Worm (Caenorhabditis elegans) whole organism, L4 larva: ENCODE results near the gene srx-3.

Experiments used
- D1046.2 ChIP-seq: fragments of 200-800 bp; sonication (Bioruptor generic); IDR thresholded peaks from 2 replicates; pipeline ENCODE4 v1.3.6; 2022; ENCODE audit warnings: missing genetic modification characterization, missing compliant biosample characterization
- F10B5.3 ChIP-seq: sonication (generic microtip); optimal IDR thresholded peaks from 2 replicates; lab custom pipeline; 2016; ENCODE audit warnings: mild to moderate bottlenecking, missing genetic modification characterization, missing compliant biosample characterization
- F44E2.7 ChIP-seq: fragments of 200-800 bp; sonication (Bioruptor generic); IDR thresholded peaks from 2 replicates; pipeline ENCODE4 v2.1.2; 2022; ENCODE audit warnings: missing genetic modification characterization, missing compliant biosample characterization
- Y105C5A.15 ChIP-seq: fragments of 200-800 bp; sonication (Bioruptor generic); IDR thresholded peaks from 2 replicates; pipeline ENCODE4 v1.3.6; 2022; ENCODE audit warnings: missing genetic modification characterization, missing compliant biosample characterization
- Y48G9A.11 ChIP-seq: fragments of 200-800 bp; sonication (Bioruptor generic); IDR thresholded peaks from 2 replicates; pipeline ENCODE4 v1.3.6; 2022; ENCODE audit warnings: missing genetic modification reagents, missing genetic modification characterization, missing compliant biosample characterization
- ZK337.2 ChIP-seq: fragments of 200-800 bp; sonication (Bioruptor generic); IDR thresholded peaks from 2 replicates; pipeline ENCODE4 v1.3.6; 2022; ENCODE audit warnings: missing genetic modification reagents, missing genetic modification characterization, missing compliant biosample characterization
- ZK546.5 ChIP-seq, 2 experiments: sonication (generic microtip); optimal IDR thresholded peaks; 2 replicates each; lab custom pipeline; 2017; ENCODE audit warnings: missing biosample characterization in 2 of 2, missing genetic modification characterization in 2 of 2
- aha-1 ChIP-seq: fragments of 150-350 bp; peaks from one replicate; lab custom pipeline; 2014; ENCODE audit warnings: missing biosample characterization, missing genetic modification characterization
- aly-2 ChIP-seq: sonication (generic microtip); optimal IDR thresholded peaks from 2 replicates; lab custom pipeline; 2018; ENCODE audit warnings: missing biosample characterization, missing genetic modification characterization
- ama-1 ChIP-seq: fragments of 150-350 bp; optimal IDR thresholded peaks from 2 replicates; lab custom pipeline; 2014; ENCODE audit warnings: inconsistent platforms, mixed read lengths
- ceh-20 ChIP-seq: fragments of 200-800 bp; sonication (Bioruptor generic); IDR thresholded peaks from 2 replicates; pipeline ENCODE4 v1.3.6; 2022; ENCODE audit warnings: missing genetic modification reagents, missing genetic modification characterization, missing compliant biosample characterization
- ceh-44 ChIP-seq: fragments of 200-800 bp; sonication (Bioruptor generic); IDR thresholded peaks from 2 replicates; pipeline ENCODE4 v1.3.6; 2022; ENCODE audit warnings: missing genetic modification reagents, missing genetic modification characterization, missing compliant biosample characterization
- cey-2 ChIP-seq: sonication (generic microtip); optimal IDR thresholded peaks from 3 replicates; lab custom pipeline; 2017; ENCODE audit warnings: missing genetic modification characterization, mild to moderate bottlenecking, missing compliant biosample characterization, antibody characterized with exemption, borderline replicate concordance; ENCODE audit not compliant: insufficient read depth
- daf-12 ChIP-seq: fragments of 150-350 bp; optimal IDR thresholded peaks from 2 replicates; lab custom pipeline; 2014; ENCODE audit warnings: missing biosample characterization, missing genetic modification reagents, missing genetic modification characterization
- daf-16 ChIP-seq, 3 experiments: sonication (generic microtip); optimal IDR thresholded peaks; 2 replicates each; lab custom pipeline; 2016 to 2017; ENCODE audit warnings: missing genetic modification characterization in 3 of 3, missing genetic modification reagents in 3 of 3, mild to moderate bottlenecking in 2 of 3, missing compliant biosample characterization in 2 of 3, missing biosample characterization in 1 of 3, moderate library complexity in 1 of 3
- daf-19 ChIP-seq: fragments of 200-800 bp; sonication (Bioruptor generic); conservative IDR thresholded peaks from 2 replicates; pipeline ENCODE4 v1.3.6; 2022; ENCODE audit warnings: missing genetic modification characterization, missing compliant biosample characterization
- daf-8 ChIP-seq: fragments of 200-800 bp; sonication (Bioruptor generic); IDR thresholded peaks from 2 replicates; pipeline ENCODE4 v1.3.6; 2022; ENCODE audit warnings: missing genetic modification characterization, missing compliant biosample characterization
- dmd-6 ChIP-seq: fragments of 200-800 bp; sonication (Bioruptor generic); IDR thresholded peaks from 2 replicates; pipeline ENCODE4 v1.3.6; 2022; ENCODE audit warnings: missing genetic modification reagents, missing genetic modification characterization, missing compliant biosample characterization
- dmd-9 ChIP-seq: fragments of 200-800 bp; sonication (Bioruptor generic); IDR thresholded peaks from 2 replicates; pipeline ENCODE4 v1.3.6; 2022; ENCODE audit warnings: missing genetic modification reagents, missing genetic modification characterization, missing compliant biosample characterization
- dpl-1 ChIP-seq: fragments of 150-350 bp; optimal IDR thresholded peaks from 2 replicates; lab custom pipeline; 2014; ENCODE audit warnings: missing biosample characterization, missing genetic modification reagents, missing genetic modification characterization
- duxl-1 ChIP-seq: sonication (generic microtip); optimal IDR thresholded peaks from 2 replicates; lab custom pipeline; 2016; ENCODE audit warnings: mild to moderate bottlenecking, missing genetic modification characterization, moderate library complexity, missing compliant biosample characterization; ENCODE audit not compliant: poor library complexity
- egl-27 ChIP-seq: sonication (generic microtip); optimal IDR thresholded peaks from 3 replicates; lab custom pipeline; 2017; ENCODE audit warnings: missing biosample characterization, missing genetic modification reagents, missing genetic modification characterization
- egl-43 ChIP-seq: fragments of 200-800 bp; sonication (Bioruptor generic); IDR thresholded peaks from 2 replicates; pipeline ENCODE4 v1.3.6; 2022; ENCODE audit warnings: missing genetic modification reagents, missing genetic modification characterization, missing compliant biosample characterization
- fkh-10 ChIP-seq: fragments of 150-350 bp; optimal IDR thresholded peaks from 2 replicates; lab custom pipeline; 2014; ENCODE audit warnings: missing biosample characterization, missing genetic modification reagents, missing genetic modification characterization
- fos-1 ChIP-seq: fragments of 150-350 bp; optimal IDR thresholded peaks from 2 replicates; lab custom pipeline; 2014; ENCODE audit warnings: missing biosample characterization, missing genetic modification characterization
- gei-8 ChIP-seq: fragments of 200-800 bp; sonication (Bioruptor generic); optimal IDR thresholded peaks from 2 replicates; lab custom pipeline; 2018; ENCODE audit warnings: mild to moderate bottlenecking, missing genetic modification characterization, missing compliant biosample characterization
- hmg-1.1 ChIP-seq: fragments of 200-800 bp; sonication (Bioruptor generic); IDR thresholded peaks from 2 replicates; pipeline ENCODE4 v1.3.6; 2022; ENCODE audit warnings: missing genetic modification reagents, missing genetic modification characterization, missing compliant biosample characterization
- jun-1 ChIP-seq: fragments of 150-350 bp; optimal IDR thresholded peaks from 2 replicates; lab custom pipeline; 2014; ENCODE audit warnings: missing biosample characterization, missing genetic modification reagents, missing genetic modification characterization
- lim-7 ChIP-seq: fragments of 200-800 bp; sonication (Bioruptor generic); IDR thresholded peaks from 2 replicates; pipeline ENCODE4 v1.3.6; 2022; ENCODE audit warnings: missing genetic modification characterization, missing compliant biosample characterization
- lin-1 ChIP-seq: fragments of 200-800 bp; sonication (Bioruptor generic); IDR thresholded peaks from 2 replicates; pipeline ENCODE4 v1.3.6; 2022; ENCODE audit warnings: missing genetic modification reagents, missing genetic modification characterization, missing compliant biosample characterization
- lsy-2 ChIP-seq, 2 experiments: fragments of 150-350 bp in 1 of 2; sonication (generic microtip) in 1 of 2; optimal IDR thresholded peaks; 2 replicates each; lab custom pipeline; 2014 to 2017; ENCODE audit warnings: missing biosample characterization in 2 of 2, missing genetic modification characterization in 2 of 2
- madf-5 ChIP-seq, 2 experiments: fragments of 200-800 bp; sonication (Bioruptor generic); IDR thresholded peaks; 2 replicates each; pipeline ENCODE4 v1.3.6; 2022; ENCODE audit warnings: missing compliant biosample characterization in 2 of 2, missing genetic modification characterization in 2 of 2
- mdl-1 ChIP-seq, 2 experiments: fragments of 150-350 bp in 1 of 2; sonication (generic microtip) in 1 of 2; optimal IDR thresholded peaks; 2 replicates each; lab custom pipeline; 2014 to 2017; ENCODE audit warnings: missing biosample characterization in 2 of 2, missing genetic modification characterization in 2 of 2
- mxl-2 ChIP-seq: fragments of 200-800 bp; sonication (Bioruptor generic); conservative IDR thresholded peaks from 2 replicates; pipeline ENCODE4 v1.3.6; 2022; ENCODE audit warnings: missing genetic modification reagents, missing genetic modification characterization, missing compliant biosample characterization
- mxl-3 ChIP-seq: fragments of 200-800 bp; sonication (Bioruptor generic); optimal IDR thresholded peaks from 2 replicates; lab custom pipeline; 2018; ENCODE audit warnings: mild to moderate bottlenecking, missing genetic modification characterization, missing compliant biosample characterization
- nhr-102 ChIP-seq: sonication (generic microtip); optimal IDR thresholded peaks from 2 replicates; lab custom pipeline; 2016; ENCODE audit warnings: mild to moderate bottlenecking, missing genetic modification characterization, moderate library complexity, missing compliant biosample characterization
- nhr-111 ChIP-seq: fragments of 200-800 bp; sonication (Bioruptor generic); optimal IDR thresholded peaks from 2 replicates; lab custom pipeline; 2018; ENCODE audit warnings: mild to moderate bottlenecking, missing genetic modification characterization, missing compliant biosample characterization
- nhr-25 ChIP-seq: sonication (generic microtip); optimal IDR thresholded peaks from 2 replicates; lab custom pipeline; 2017; ENCODE audit warnings: missing genetic modification characterization, mild to moderate bottlenecking, missing compliant biosample characterization, antibody characterized with exemption, moderate library complexity, borderline replicate concordance; ENCODE audit not compliant: insufficient read depth
- nhr-28 ChIP-seq: fragments of 150-350 bp; optimal IDR thresholded peaks from 2 replicates; lab custom pipeline; 2014; ENCODE audit warnings: missing biosample characterization, missing genetic modification characterization
- nhr-41 ChIP-seq: fragments of 200-800 bp; sonication (Bioruptor generic); IDR thresholded peaks from 2 replicates; pipeline ENCODE4 v1.3.6; 2022; ENCODE audit warnings: missing genetic modification reagents, missing genetic modification characterization, missing compliant biosample characterization
- nhr-76 ChIP-seq: fragments of 150-350 bp; optimal IDR thresholded peaks from 2 replicates; lab custom pipeline; 2014; ENCODE audit warnings: missing biosample characterization, missing genetic modification characterization
- sdz-12 ChIP-seq: fragments of 200-800 bp; sonication (Bioruptor generic); optimal IDR thresholded peaks from 2 replicates; lab custom pipeline; 2018; ENCODE audit warnings: mild to moderate bottlenecking, missing genetic modification characterization, missing compliant biosample characterization
- skn-1 ChIP-seq: fragments of 150-350 bp; optimal IDR thresholded peaks from 2 replicates; lab custom pipeline; 2014; ENCODE audit warnings: missing biosample characterization, missing genetic modification characterization
- snpc-1.2 ChIP-seq: fragments of 200-800 bp; sonication (Bioruptor generic); IDR thresholded peaks from 2 replicates; pipeline ENCODE4 v1.3.6; 2022; ENCODE audit warnings: missing genetic modification reagents, missing genetic modification characterization, missing compliant biosample characterization
- snpc-4 ChIP-seq: fragments of 150-350 bp; optimal IDR thresholded peaks from 2 replicates; lab custom pipeline; 2014; ENCODE audit warnings: missing biosample characterization, missing genetic modification characterization
- spr-3 ChIP-seq: fragments of 200-800 bp; sonication (Bioruptor generic); optimal IDR thresholded peaks from 2 replicates; lab custom pipeline; 2018; ENCODE audit warnings: mild to moderate bottlenecking, missing genetic modification characterization, missing compliant biosample characterization
- unc-62 ChIP-seq, 3 experiments: fragments of 150-350 bp in 1 of 3; sonication (generic microtip); optimal IDR thresholded peaks in 2 of 3; peaks in 1 of 3; 1 replicate in 1 of 3; 2 replicates in 2 of 3; lab custom pipeline; 2014 to 2017; ENCODE audit warnings: missing biosample characterization in 3 of 3, missing genetic modification characterization in 3 of 3, missing genetic modification reagents in 3 of 3, missing genotype in 1 of 3
- ztf-7 ChIP-seq: fragments of 150-350 bp; optimal IDR thresholded peaks from 2 replicates; lab custom pipeline; 2014; ENCODE audit warnings: missing biosample characterization, missing genetic modification characterization

The srx-3 gene

ce11 chrV:8994272-8994671 lies 11.1 kb upstream of the srx-3 start:
- TF ChIP-seq gei-8 (GFP tag; lab: Kevin White, UChicago) (no peak), F44E2.7 (GFP tag; lab: Robert Waterston, UW) (no peak), D1046.2 (GFP tag; lab: Robert Waterston, UW) (no peak), mdl-1 (tag; optimal IDR thresholded peaks at IDR 0.05; lab: Kevin White, UChicago) (peak in 1 of 2 experiments; percentile 54), snpc-1.2 (GFP tag; lab: Robert Waterston, UW) (no peak), hmg-1.1 (no peak), Y105C5A.15 (GFP tag; lab: Robert Waterston, UW) (no peak), aha-1 (tag; lab: Kevin White, UChicago) (peak; percentile 36), nhr-28 (tag; lab: Kevin White, UChicago) (peak; percentile 39), ama-1 (no peak), nhr-41 (GFP tag; lab: Robert Waterston, UW) (no peak), unc-62 (GFP tag; optimal IDR thresholded peaks at IDR 0.05 in 1 of 2; lab: Kevin White, UChicago) (peak in 1 of 2 experiments; percentile 33), unc-62 (tag; optimal IDR thresholded peaks at IDR 0.05; lab: Kevin White, UChicago) (no peak), egl-27 (no peak), daf-16 (GFP tag; optimal IDR thresholded peaks at IDR 0.05; lab: Kevin White, UChicago) (no peak), daf-16 (tag; optimal IDR thresholded peaks at IDR 0.05; lab: Kevin White, UChicago) (no peak), ceh-20 (GFP tag; lab: Robert Waterston, UW) (no peak), mxl-2 (GFP tag; lab: Robert Waterston, UW) (no peak), nhr-111 (GFP tag; lab: Kevin White, UChicago) (no peak), nhr-76 (tag; lab: Kevin White, UChicago) (no peak), fos-1 (tag; lab: Kevin White, UChicago) (no peak), ZK546.5 (tag; optimal IDR thresholded peaks at IDR 0.05; lab: Kevin White, UChicago) (no peak), ztf-7 (tag; lab: Kevin White, UChicago) (no peak), spr-3 (no peak), Y48G9A.11 (GFP tag; lab: Robert Waterston, UW) (no peak), ceh-44 (no peak), mxl-3 (GFP tag; lab: Kevin White, UChicago) (no peak), sdz-12 (GFP tag; lab: Kevin White, UChicago) (no peak), nhr-102 (tag; lab: Kevin White, UChicago) (no peak), dmd-6 (no peak), lsy-2 (tag; optimal IDR thresholded peaks at IDR 0.05; lab: Kevin White, UChicago) (no peak), jun-1 (tag; lab: Kevin White, UChicago) (no peak), skn-1 (tag; lab: Kevin White, UChicago) (no peak), lim-7 (GFP tag; lab: Robert Waterston, UW) (no peak), daf-8 (GFP tag; lab: Robert Waterston, UW) (no peak), lin-1 (GFP tag; lab: Robert Waterston, UW) (no peak), fkh-10 (GFP tag; lab: Kevin White, UChicago) (no peak)

ce11 chrV:8994801-8995200 lies 10.5 kb upstream of the srx-3 start, which contains the start of gene F59E11.5:
TSS of gene F59E11.5 (plus strand) at chrV:8995101.
- TF ChIP-seq daf-12 (no peak), madf-5 (GFP tag; IDR thresholded peaks at IDR 0.05; lab: Robert Waterston, UW) (no peak)

- TF ChIP-seq ZK337.2 = no peak
- no peak for TF ChIP-seq jun-1 (tag; lab: Kevin White, UChicago)
- no peak for TF ChIP-seq duxl-1 (tag; lab: Kevin White, UChicago)
- no peak for TF ChIP-seq egl-43 (GFP tag; lab: Robert Waterston, UW)
- TF ChIP-seq ama-1 = no peak
- TF ChIP-seq aly-2 (tag; lab: Kevin White, UChicago) = no peak
- no peak for TF ChIP-seq F10B5.3
- TF ChIP-seq snpc-4 (tag; lab: Kevin White, UChicago) = no peak
- no peak for TF ChIP-seq lim-7 (GFP tag; lab: Robert Waterston, UW)
- no peak for TF ChIP-seq dpl-1 (GFP tag; lab: Kevin White, UChicago)
- no peak for TF ChIP-seq dmd-9 (GFP tag; lab: Robert Waterston, UW)
- no peak for TF ChIP-seq cey-2 (tag; lab: Kevin White, UChicago)
- TF ChIP-seq daf-19 (GFP tag; lab: Robert Waterston, UW) = no peak
- no peak for TF ChIP-seq skn-1 (tag; lab: Kevin White, UChicago)
- no peak for TF ChIP-seq nhr-25 (tag; lab: Kevin White, UChicago)
- TF ChIP-seq mxl-3 (GFP tag; lab: Kevin White, UChicago) = no peak
Measured at ce11 chrV:9001175-9001574, 4.2 kb upstream of the srx-3 start, which contains the start of gene F59E11.2. TSS of gene F59E11.2 (plus strand) at chrV:9001475.
